Worm (Caenorhabditis elegans): ENCODE measurements around the gene met-2.

DNA sequence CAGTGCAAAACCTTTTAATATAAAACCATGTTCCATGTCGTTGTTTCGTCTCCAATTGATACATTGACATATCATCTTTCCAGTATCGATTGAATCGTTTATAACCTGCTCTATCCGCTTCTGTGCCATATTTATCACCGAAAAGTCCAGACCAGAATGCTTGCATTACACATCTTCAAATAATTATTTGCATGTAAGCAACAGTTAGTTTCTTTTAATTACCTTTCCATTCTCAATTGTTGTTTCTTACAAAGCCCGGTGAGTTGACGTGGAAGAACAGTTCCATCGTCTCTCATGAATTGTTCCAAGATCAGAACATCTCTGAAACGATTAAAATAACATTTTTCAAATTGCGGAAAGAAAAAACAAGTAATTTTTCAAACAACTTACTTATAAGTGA is 43.9 kb upstream of the met-2 start, which contains the start of gene iglr-2:
- no peak for TF ChIP-seq drap-1 (GFP tag; optimal IDR thresholded peaks at IDR 0.05)
- no peak for TF ChIP-seq nhr-2 (tag; optimal IDR thresholded peaks at IDR 0.05)
- TF ChIP-seq nhr-12 (tag; optimal IDR thresholded peaks at IDR 0.05): no peak

Measured in whole organism, mixed stage, embryonic.